Fruit fly (Drosophila melanogaster) whole organism, embryonic: ENCODE data around the gene CG14207.

Source experiments
- Atf3 ChIP-seq: fragments of 200-800 bp; sonication (Bioruptor generic); optimal IDR thresholded peaks from 3 replicates; lab custom pipeline; 2016; ENCODE audit warnings: missing biosample characterization, missing genetic modification characterization
- CG12104 ChIP-seq: fragments of 200-800 bp; sonication (Bioruptor generic); optimal IDR thresholded peaks from 3 replicates; lab custom pipeline; 2016; ENCODE audit warnings: missing biosample characterization, missing genetic modification characterization
- CG12155 ChIP-seq: fragments of 200-800 bp; sonication (Bioruptor generic); optimal IDR thresholded peaks from 3 replicates; lab custom pipeline; 2016; ENCODE audit warnings: missing biosample characterization, missing genetic modification characterization
- CG12391 ChIP-seq: fragments of 200-800 bp; sonication (Bioruptor generic); optimal IDR thresholded peaks from 3 replicates; lab custom pipeline; 2018; ENCODE audit warnings: missing biosample characterization, mild to moderate bottlenecking, missing genetic modification characterization, moderate library complexity
- CG14050 ChIP-seq: fragments of 200-800 bp; sonication (Bioruptor generic); IDR thresholded peaks from 3 replicates; pipeline ENCODE4 v1.3.6; 2022; ENCODE audit warnings: missing biosample characterization, missing genetic modification characterization
- CG15479 ChIP-seq: fragments of 200-800 bp; sonication (Bioruptor generic); optimal IDR thresholded peaks from 3 replicates; lab custom pipeline; 2019; ENCODE audit warnings: missing biosample characterization, mild to moderate bottlenecking, missing genetic modification characterization, moderate library complexity
- CG17186 ChIP-seq: fragments of 200-800 bp; sonication (Bioruptor generic); optimal IDR thresholded peaks from 3 replicates; lab custom pipeline; 2017; ENCODE audit warnings: missing biosample characterization, missing genetic modification reagents, missing genetic modification characterization
- CG17328 ChIP-seq: fragments of 200-800 bp; sonication (Bioruptor generic); IDR thresholded peaks from 2 replicates; pipeline ENCODE4 v1.3.6; 2022; ENCODE audit warnings: missing biosample characterization, missing genetic modification characterization
- CG1792 ChIP-seq: fragments of 200-800 bp; sonication (Bioruptor generic); optimal IDR thresholded peaks from 2 replicates; lab custom pipeline; 2016; ENCODE audit warnings: missing biosample characterization, missing genetic modification characterization
- CG2116 ChIP-seq: fragments of 200-800 bp; sonication (Bioruptor generic); optimal IDR thresholded peaks from 3 replicates; lab custom pipeline; 2018; ENCODE audit warnings: missing biosample characterization, mild to moderate bottlenecking, missing genetic modification characterization
- CG2120 ChIP-seq: fragments of 200-800 bp; sonication (Bioruptor generic); optimal IDR thresholded peaks from 3 replicates; lab custom pipeline; 2016; ENCODE audit warnings: missing biosample characterization, missing genetic modification characterization
- CG2875 ChIP-seq: fragments of 200-800 bp; sonication (Bioruptor generic); optimal IDR thresholded peaks from 2 replicates; lab custom pipeline; 2017; ENCODE audit warnings: missing biosample characterization, mild to moderate bottlenecking, missing genetic modification characterization, missing genetic modification reagents
- CG32532 ChIP-seq: fragments of 200-800 bp; sonication (Bioruptor generic); IDR thresholded peaks from 2 replicates; pipeline ENCODE4 v1.3.6; 2022; ENCODE audit warnings: missing biosample characterization, missing genetic modification characterization
- CG3281 ChIP-seq: fragments of 200-800 bp; sonication (Bioruptor generic); optimal IDR thresholded peaks from 3 replicates; lab custom pipeline; 2017; ENCODE audit warnings: missing biosample characterization, mild to moderate bottlenecking, missing genetic modification characterization
- CG4328 ChIP-seq: fragments of 200-800 bp; sonication (Bioruptor generic); optimal IDR thresholded peaks from 3 replicates; lab custom pipeline; 2017; ENCODE audit warnings: missing biosample characterization, missing genetic modification reagents, missing genetic modification characterization
- CG4854 ChIP-seq: fragments of 200-800 bp; sonication (Bioruptor generic); optimal IDR thresholded peaks from 2 replicates; lab custom pipeline; 2016; ENCODE audit warnings: missing biosample characterization, missing genetic modification characterization, inconsistent platforms
- CG6683 ChIP-seq: fragments of 200-800 bp; sonication (Bioruptor generic); optimal IDR thresholded peaks from 2 replicates; lab custom pipeline; 2017; ENCODE audit warnings: missing biosample characterization, mild to moderate bottlenecking, missing genetic modification characterization, missing genetic modification reagents
- CG7745 ChIP-seq: fragments of 200-800 bp; sonication (Bioruptor generic); optimal IDR thresholded peaks from 2 replicates; lab custom pipeline; 2018; ENCODE audit warnings: missing biosample characterization, mild to moderate bottlenecking, missing genetic modification characterization, moderate library complexity
- CG8089 ChIP-seq: fragments of 200-800 bp; sonication (Bioruptor generic); optimal IDR thresholded peaks from 3 replicates; lab custom pipeline; 2016; ENCODE audit warnings: missing biosample characterization, missing genetic modification characterization
- Camta ChIP-seq: fragments of 200-800 bp; sonication (Bioruptor generic); optimal IDR thresholded peaks from 2 replicates; lab custom pipeline; 2016; ENCODE audit warnings: missing biosample characterization, missing genetic modification characterization
- Dip2 ChIP-seq: fragments of 200-800 bp; sonication (Bioruptor generic); IDR thresholded peaks from 2 replicates; pipeline ENCODE4 v1.3.6; 2022; ENCODE audit warnings: missing biosample characterization, missing genetic modification characterization
- Eip74EF ChIP-seq, 2 experiments: fragments of 200-800 bp in 1 of 2; fragments of >200 bp in 1 of 2; sonication (Bioruptor generic) in 1 of 2; optimal IDR thresholded peaks; 2 replicates each; lab custom pipeline; 2017 to 2019; ENCODE audit warnings: missing biosample characterization in 2 of 2, missing genetic modification characterization in 2 of 2, mild to moderate bottlenecking in 1 of 2, moderate library complexity in 1 of 2
- H15 ChIP-seq: fragments of 200-800 bp; sonication (Bioruptor generic); IDR thresholded peaks from 3 replicates; pipeline ENCODE4 v1.3.6; 2022; ENCODE audit warnings: missing biosample characterization, missing genetic modification characterization
- HHEX ChIP-seq: fragments of 200-800 bp; sonication (Bioruptor generic); optimal IDR thresholded peaks from 3 replicates; lab custom pipeline; 2017; ENCODE audit warnings: missing biosample characterization, mild to moderate bottlenecking, missing genetic modification characterization, missing genetic modification reagents
- Hand ChIP-seq: fragments of 200-800 bp; sonication (Bioruptor generic); optimal IDR thresholded peaks from 2 replicates; lab custom pipeline; 2017; ENCODE audit warnings: mild to moderate bottlenecking, missing biosample characterization, missing genetic modification reagents, missing genetic modification characterization
- Hr39 ChIP-seq: fragments of >200 bp; optimal IDR thresholded peaks from 2 replicates; lab custom pipeline; 2017
- Med ChIP-seq: fragments of 200-800 bp; sonication (Bioruptor generic); peaks from one replicate; lab custom pipeline; 2016; ENCODE audit warnings: missing biosample characterization, missing genetic modification characterization, mild to moderate bottlenecking, inconsistent platforms, moderate library complexity
- Meics ChIP-seq: fragments of 200-800 bp; sonication (Bioruptor generic); optimal IDR thresholded peaks from 2 replicates; lab custom pipeline; 2017; ENCODE audit warnings: missing biosample characterization, mild to moderate bottlenecking, missing genetic modification characterization
- NC2α ChIP-seq: fragments of 200-800 bp; sonication (Bioruptor generic); optimal IDR thresholded peaks from 2 replicates; lab custom pipeline; 2016; ENCODE audit warnings: missing biosample characterization, missing genetic modification characterization
- Sox100B ChIP-seq: fragments of 200-800 bp; sonication (Bioruptor generic); optimal IDR thresholded peaks from 3 replicates; lab custom pipeline; 2018; ENCODE audit warnings: missing biosample characterization, mild to moderate bottlenecking, missing genetic modification characterization
- ab ChIP-seq: fragments of 200-800 bp; sonication (Bioruptor generic); optimal IDR thresholded peaks from 2 replicates; lab custom pipeline; 2016; ENCODE audit warnings: missing biosample characterization, missing genetic modification characterization
- ac ChIP-seq: fragments of 200-800 bp; sonication (Bioruptor generic); optimal IDR thresholded peaks from 3 replicates; lab custom pipeline; 2017; ENCODE audit warnings: missing biosample characterization, mild to moderate bottlenecking, missing genetic modification characterization
- bab2 ChIP-seq: fragments of 200-800 bp; sonication (Bioruptor generic); optimal IDR thresholded peaks from 2 replicates; lab custom pipeline; 2016; ENCODE audit warnings: missing biosample characterization, missing genetic modification characterization
- br ChIP-seq: fragments of >200 bp; optimal IDR thresholded peaks from 2 replicates; lab custom pipeline; 2017
- chinmo ChIP-seq: fragments of 200-800 bp; sonication (Bioruptor generic); IDR thresholded peaks from 4 replicates; pipeline ENCODE4 v1.3.6; 2022; ENCODE audit warnings: missing biosample characterization, missing genetic modification characterization; ENCODE audit not compliant: partially characterized antibody
- dati ChIP-seq: fragments of 200-800 bp; sonication (Bioruptor generic); IDR thresholded peaks from 2 replicates; pipeline ENCODE4 v1.3.6; 2022; ENCODE audit warnings: missing biosample characterization, missing genetic modification characterization
- dysf ChIP-seq: fragments of 200-800 bp; sonication (Bioruptor generic); IDR thresholded peaks from 3 replicates; pipeline ENCODE4 v1.3.6; 2022; ENCODE audit warnings: missing biosample characterization, missing genetic modification characterization
- lab ChIP-seq: fragments of 200-800 bp; sonication (Bioruptor generic); optimal IDR thresholded peaks from 3 replicates; lab custom pipeline; 2017; ENCODE audit warnings: missing biosample characterization, missing genetic modification characterization, mild to moderate bottlenecking, moderate library complexity, missing genetic modification reagents
- lilli ChIP-seq: fragments of 200-800 bp; sonication (Bioruptor generic); optimal IDR thresholded peaks from 3 replicates; lab custom pipeline; 2016; ENCODE audit warnings: missing biosample characterization, missing genetic modification characterization
- lmd ChIP-seq: fragments of 200-800 bp; sonication (Bioruptor generic); IDR thresholded peaks from 2 replicates; pipeline ENCODE4 v1.3.6; 2022; ENCODE audit warnings: missing biosample characterization, missing genetic modification characterization
- odd ChIP-seq: fragments of 200-800 bp; sonication (Bioruptor generic); optimal IDR thresholded peaks from 2 replicates; lab custom pipeline; 2017; ENCODE audit warnings: missing biosample characterization, mild to moderate bottlenecking, missing genetic modification characterization
- otp ChIP-seq: fragments of 200-800 bp; sonication (Bioruptor generic); IDR thresholded peaks from 3 replicates; pipeline ENCODE4, ENCODE4 v1.3.6; 2022; ENCODE audit warnings: missing biosample characterization, missing genetic modification characterization
- pho ChIP-seq: fragments of 200-800 bp; sonication (Bioruptor generic); optimal IDR thresholded peaks from 2 replicates; lab custom pipeline; 2016; ENCODE audit warnings: missing biosample characterization, missing genetic modification characterization
- pum ChIP-seq: fragments of 200-800 bp; sonication (Bioruptor generic); optimal IDR thresholded peaks from 2 replicates; lab custom pipeline; 2016; ENCODE audit warnings: missing biosample characterization, missing genetic modification characterization
- shn ChIP-seq: fragments of 200-800 bp; sonication (Bioruptor generic); optimal IDR thresholded peaks from 3 replicates; lab custom pipeline; 2016; ENCODE audit warnings: missing biosample characterization, missing genetic modification characterization
- stwl ChIP-seq: fragments of 200-800 bp; sonication (Bioruptor generic); optimal IDR thresholded peaks from 3 replicates; lab custom pipeline; 2018; ENCODE audit warnings: missing biosample characterization, mild to moderate bottlenecking, missing genetic modification characterization, moderate library complexity
- trem ChIP-seq: fragments of 200-800 bp; optimal IDR thresholded peaks from 3 replicates; lab custom pipeline; 2019; ENCODE audit warnings: missing biosample characterization, mild to moderate bottlenecking, missing genetic modification characterization, moderate library complexity
- tup ChIP-seq: fragments of 200-800 bp; sonication (Bioruptor generic); optimal IDR thresholded peaks from 2 replicates; lab custom pipeline; 2016; ENCODE audit warnings: missing biosample characterization, mild to moderate bottlenecking, missing genetic modification characterization, moderate library complexity
- unpg ChIP-seq: fragments of 200-800 bp; sonication (Bioruptor generic); optimal IDR thresholded peaks from 3 replicates; lab custom pipeline; 2018; ENCODE audit warnings: missing biosample characterization, mild to moderate bottlenecking, missing genetic modification characterization, moderate library complexity
- vfl ChIP-seq: fragments of 200-800 bp; sonication (Bioruptor generic); optimal IDR thresholded peaks from 2 replicates; lab custom pipeline; 2016; ENCODE audit warnings: missing biosample characterization, missing genetic modification characterization
- yki ChIP-seq: fragments of >200 bp; optimal IDR thresholded peaks from 3 replicates; lab custom pipeline; 2018

CG14207 gene

DNA sequence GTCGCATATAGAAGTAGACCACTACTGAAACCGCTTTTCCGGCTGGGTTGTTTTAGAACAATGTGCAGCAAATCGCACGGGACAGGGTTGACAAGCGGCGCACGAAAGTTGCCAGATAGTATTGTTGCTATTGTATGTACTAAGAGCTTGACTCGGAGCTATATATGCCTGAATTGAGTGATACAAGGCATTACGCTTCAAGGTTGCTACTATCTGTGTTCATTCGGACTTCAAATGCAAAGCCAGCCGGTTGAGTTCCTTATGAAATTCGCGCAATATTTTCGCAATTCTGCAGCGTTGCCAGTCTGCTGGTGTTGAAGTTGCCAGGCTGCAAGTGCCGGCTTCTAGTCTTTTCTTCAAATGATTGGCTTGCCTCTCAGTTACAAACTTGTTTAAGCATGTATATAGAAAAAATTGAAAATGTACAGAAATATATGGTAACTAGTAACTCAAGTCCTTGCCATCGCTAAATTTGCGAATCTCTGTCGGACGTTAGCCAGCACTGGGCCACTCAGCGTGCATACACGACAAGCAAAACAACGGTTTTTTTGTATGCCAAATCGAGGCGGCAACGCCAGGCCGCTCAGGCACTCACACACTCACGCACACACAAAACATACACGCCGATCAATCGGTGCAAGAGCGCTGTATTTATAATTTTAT lies 46.9 kb downstream of the CG14207 start, which contains the start of the genes Ranbp21 and Elys (continued):
- no peak for TF ChIP-seq otp (GFP tag; lab: Robert Waterston, UW)
- no peak for TF ChIP-seq Hr39 (lab: Kevin White, UChicago)
- TF ChIP-seq stwl (tag; lab: Kevin White, UChicago) = peak; percentile 51
- TF ChIP-seq lmd = peak; percentile 61
- peak; percentile 33; the same call in 1 of the 2 replicates for TF ChIP-seq CG17328 (GFP tag; lab: Robert Waterston, UW)
- TF ChIP-seq CG4854 (GFP tag; lab: Kevin White, UChicago) = no peak
- TF ChIP-seq unpg (GFP tag; lab: Kevin White, UChicago) = no peak
- TF ChIP-seq Meics (GFP tag; lab: Kevin White, UChicago) = no peak
- peak; percentile 91 for TF ChIP-seq Med (GFP tag; lab: Kevin White, UChicago)
- TF ChIP-seq lab (GFP tag; lab: Kevin White, UChicago) = no peak
- no peak for TF ChIP-seq CG2875 (GFP tag; lab: Kevin White, UChicago)
- no peak for TF ChIP-seq HHEX (GFP tag; lab: Kevin White, UChicago)
- TF ChIP-seq pho (GFP tag; lab: Kevin White, UChicago) = peak; percentile 53
- no peak for TF ChIP-seq CG14050 (GFP tag; lab: Robert Waterston, UW)
- TF ChIP-seq Camta (GFP tag; lab: Kevin White, UChicago) = peak; percentile 23
- no peak for TF ChIP-seq odd (GFP tag; lab: Kevin White, UChicago)
- no peak for TF ChIP-seq br
- TF ChIP-seq yki (lab: Kevin White, UChicago) = no peak
- TF ChIP-seq CG7745 (tag; lab: Kevin White, UChicago) = no peak
- TF ChIP-seq pum (GFP tag; lab: Kevin White, UChicago) = peak; percentile 76
- peak; percentile 50 for TF ChIP-seq CG12155 (GFP tag; lab: Kevin White, UChicago)
- TF ChIP-seq CG6683 (GFP tag; lab: Kevin White, UChicago) = no peak
- TF ChIP-seq tup = peak; percentile 33
- peak; percentile 51 for TF ChIP-seq trem (tag; lab: Kevin White, UChicago)
- TF ChIP-seq vfl = peak; percentile 26
- peak; percentile 10 for TF ChIP-seq CG4328 (GFP tag; lab: Kevin White, UChicago)
- TF ChIP-seq Eip74EF (GFP tag; optimal IDR thresholded peaks at IDR 0.05; lab: Kevin White, UChicago) = no peak
- peak; percentile 40; the same call in 1 of the 2 replicates for TF ChIP-seq CG32532 (GFP tag; lab: Robert Waterston, UW)
- no peak for TF ChIP-seq Hand (GFP tag; lab: Kevin White, UChicago)
- TF ChIP-seq ac (GFP tag; lab: Kevin White, UChicago) = no peak
- peak; percentile 40 for TF ChIP-seq CG2116 (GFP tag; lab: Kevin White, UChicago)
- TF ChIP-seq CG1792 (GFP tag; lab: Kevin White, UChicago) = peak; percentile 55
- peak; percentile 65 for TF ChIP-seq shn (GFP tag; lab: Kevin White, UChicago)
- no peak for TF ChIP-seq dati (GFP tag; lab: Robert Waterston, UW)
- peak; percentile 68 for TF ChIP-seq bab2 (GFP tag; lab: Kevin White, UChicago)
- TF ChIP-seq CG8089 (GFP tag; lab: Kevin White, UChicago) = peak; percentile 38
- peak; percentile 11 for TF ChIP-seq CG12104
- TF ChIP-seq chinmo (GFP tag; lab: Robert Waterston, UW) = 0 out of 4 replicates have a peak, but pooled peaks have one; percentile 34
- TF ChIP-seq Dip2 (GFP tag; lab: Robert Waterston, UW) = no peak
- TF ChIP-seq CG3281 = no peak
- TF ChIP-seq dysf (GFP tag; lab: Robert Waterston, UW) = peak; percentile 55
- peak; percentile 50 for TF ChIP-seq CG12391 (tag; lab: Kevin White, UChicago)
- TF ChIP-seq ab (GFP tag; lab: Kevin White, UChicago) = no peak
- TF ChIP-seq Atf3 (GFP tag; lab: Kevin White, UChicago) = peak; percentile 32
- TF ChIP-seq CG2120 (GFP tag; lab: Kevin White, UChicago) = peak; percentile 73
- no peak for TF ChIP-seq NC2α (GFP tag; lab: Kevin White, UChicago)
- peak; percentile 12 for TF ChIP-seq CG17186 (GFP tag; lab: Kevin White, UChicago)
- peak; percentile 69 for TF ChIP-seq lilli (GFP tag; lab: Kevin White, UChicago)
- no peak for TF ChIP-seq Sox100B (GFP tag; lab: Kevin White, UChicago)
- TF ChIP-seq CG15479 (GFP tag; lab: Kevin White, UChicago) = peak; percentile 76
- peak; percentile 46; the same call in 1 of the 3 replicates for TF ChIP-seq H15 (GFP tag; lab: Robert Waterston, UW)
